Fruit fly (Drosophila melanogaster): ENCODE results near the gene CG5399.

CG5399 gene

DNA sequence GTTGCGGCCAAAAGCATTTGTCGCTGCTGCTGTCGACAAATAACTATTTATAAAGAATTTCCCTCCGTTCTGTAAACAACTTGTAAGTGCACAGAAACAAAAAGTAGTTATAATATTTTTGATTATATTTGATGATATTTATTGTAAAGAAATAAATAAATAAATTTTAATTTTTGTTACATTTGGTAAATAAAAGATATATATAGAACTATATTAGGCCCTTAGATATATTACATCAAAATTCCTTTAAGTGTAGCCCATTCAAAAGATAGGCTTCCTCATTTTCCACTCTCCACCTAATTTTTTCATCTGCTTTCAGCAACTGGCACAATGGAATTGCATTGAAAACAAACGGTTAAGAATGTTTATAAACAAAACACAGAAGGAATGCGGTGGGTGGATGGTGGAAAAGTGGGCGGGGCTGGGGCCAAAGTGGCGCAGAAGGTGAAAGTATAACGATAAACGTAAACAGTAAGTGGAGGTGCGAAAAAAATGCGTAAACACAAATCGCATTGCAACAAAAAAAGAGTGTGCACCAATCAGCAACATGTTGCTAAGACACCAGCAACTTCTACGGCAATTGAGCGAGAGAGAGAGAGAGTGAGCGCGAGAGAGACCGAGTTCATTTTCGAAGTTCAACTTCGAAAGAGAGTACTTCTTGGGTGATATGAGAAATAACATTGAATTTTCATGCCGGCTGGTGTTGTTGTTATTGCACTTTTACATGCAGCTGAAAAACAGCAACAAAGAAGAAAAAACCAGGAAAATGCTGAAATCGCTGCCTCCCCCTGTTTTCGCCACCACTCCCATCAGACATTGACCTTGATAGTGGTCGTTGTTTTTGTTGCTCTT is 30.5 kb upstream of the CG5399 start:
- no peak for TF ChIP-seq svp (GFP tag)
- TF ChIP-seq net (GFP tag; optimal IDR thresholded peaks at IDR 0.05): no peak
- TF ChIP-seq CG6163 (GFP tag; IDR thresholded peaks at IDR 0.05): 0 out of 3 replicates have a peak, but pooled peaks have one; percentile 23
- TF ChIP-seq CG3919 (GFP tag; optimal IDR thresholded peaks at IDR 0.05): no peak
- TF ChIP-seq CG11902 (GFP tag; optimal IDR thresholded peaks at IDR 0.05): no peak
- 0 out of 3 replicates have a peak, but pooled peaks have one; percentile 9 for TF ChIP-seq eg (GFP tag; IDR thresholded peaks at IDR 0.05)
- TF ChIP-seq CG9139 (GFP tag; optimal IDR thresholded peaks at IDR 0.05): no peak
- TF ChIP-seq Ets21C (GFP tag; optimal IDR thresholded peaks at IDR 0.05): no peak
- no peak for TF ChIP-seq spab (GFP tag; optimal IDR thresholded peaks at IDR 0.05)
- no peak for TF ChIP-seq Sox102F (GFP tag; optimal IDR thresholded peaks at IDR 0.05)
- no peak for TF ChIP-seq Eip93F (GFP tag; optimal IDR thresholded peaks at IDR 0.05)
- no peak for TF ChIP-seq fkh (GFP tag; optimal IDR thresholded peaks at IDR 0.05)
- peak; percentile 1 for TF ChIP-seq CG32006 (GFP tag; optimal IDR thresholded peaks at IDR 0.05)
- no peak for TF ChIP-seq topi (GFP tag; optimal IDR thresholded peaks at IDR 0.05)
- no peak for TF ChIP-seq ss (GFP tag; optimal IDR thresholded peaks at IDR 0.05)
- TF ChIP-seq fd59A (GFP tag; optimal IDR thresholded peaks at IDR 0.05): no peak
- no peak for TF ChIP-seq lz (GFP tag; optimal IDR thresholded peaks at IDR 0.05)
- TF ChIP-seq Eip78C (GFP tag): peak; percentile 29

DNA sequence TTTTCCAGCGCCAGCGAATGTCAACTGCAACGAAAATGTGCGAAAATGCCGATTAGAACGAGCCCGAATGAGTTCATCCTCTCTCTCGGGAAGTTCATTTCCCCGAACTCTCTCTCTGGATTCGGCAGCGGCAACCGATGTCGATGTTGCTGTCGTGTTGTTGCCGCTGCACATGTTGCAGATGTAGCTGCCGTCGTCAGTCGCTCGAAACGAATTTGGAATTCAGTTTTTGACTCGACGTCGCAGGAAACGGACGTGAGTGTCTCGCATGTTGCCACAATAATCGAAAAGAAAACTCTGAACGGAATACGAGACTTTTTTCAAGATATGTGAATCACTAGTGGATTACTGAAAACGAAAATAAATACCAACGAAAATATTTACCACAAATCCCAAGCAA is 29.1 kb upstream of the CG5399 start, which contains the start of gene pxb:
Gene pxb, plus strand, starts transcription at position 222 of the 400 bp plus-strand sequence.
- no peak for TF ChIP-seq CG16779 (tag; optimal IDR thresholded peaks at IDR 0.05)
- TF ChIP-seq vri (GFP tag; optimal IDR thresholded peaks at IDR 0.05): peak; percentile 38
- no peak for TF ChIP-seq Gug (GFP tag; IDR thresholded peaks at IDR 0.05)
- TF ChIP-seq Lpt (GFP tag; optimal IDR thresholded peaks at IDR 0.05): no peak
- peak; percentile 17 for TF ChIP-seq esn (GFP tag; optimal IDR thresholded peaks at IDR 0.05)
- TF ChIP-seq CG3919 (GFP tag; optimal IDR thresholded peaks at IDR 0.05): peak; percentile 52
- TF ChIP-seq CG6163 (GFP tag; IDR thresholded peaks at IDR 0.05): peak; percentile 66
- peak; percentile 39 for TF ChIP-seq dsx (GFP tag; optimal IDR thresholded peaks at IDR 0.05; ENCODE audit: poor library complexity, severe bottlenecking)
- peak; percentile 55 for TF ChIP-seq CG15336 (GFP tag; IDR thresholded peaks at IDR 0.05)
- TF ChIP-seq Eip78C (GFP tag): peak; percentile 42
- peak; percentile 27 for TF ChIP-seq svp (GFP tag)
- peak; percentile 61; the same call in 2 of the 3 replicates for TF ChIP-seq eg (GFP tag; IDR thresholded peaks at IDR 0.05)
- peak in 1 of 2 experiments; percentile 2 for TF ChIP-seq ss (GFP tag; optimal IDR thresholded peaks at IDR 0.05)
- TF ChIP-seq CG8119 (GFP tag; IDR thresholded peaks at IDR 0.05): peak; percentile 32; the same call in 1 of the 3 replicates

DNA sequence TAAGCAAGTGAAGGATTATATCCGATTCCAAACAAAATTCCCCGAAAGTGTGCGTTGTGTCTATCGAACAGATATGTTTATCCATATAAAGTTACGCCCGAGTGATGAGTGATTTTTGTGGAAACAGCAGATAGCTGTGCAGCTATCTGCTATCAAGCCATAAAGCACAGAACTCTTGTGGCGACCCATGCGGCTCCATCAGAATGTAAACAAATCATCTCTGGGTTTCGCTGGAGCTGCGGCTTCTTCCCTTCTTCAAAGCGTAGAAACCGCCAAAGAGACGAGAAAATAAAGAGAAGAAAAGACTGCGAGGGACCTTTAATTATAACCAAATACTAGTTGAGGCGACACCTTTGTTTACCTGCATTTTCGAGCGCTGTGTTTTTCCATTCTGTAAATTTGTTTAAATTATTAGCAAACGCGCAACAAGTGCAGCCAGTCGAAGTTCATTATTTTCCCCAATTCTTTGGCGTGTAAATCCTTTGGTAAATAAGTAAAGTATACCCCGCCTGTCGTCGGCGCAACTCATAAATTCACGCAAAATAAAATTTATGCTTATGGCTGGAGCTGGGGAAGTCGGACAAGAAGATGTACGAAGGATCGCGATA is 28.0 kb upstream of the CG5399 start:
- TF ChIP-seq svp (GFP tag) (peak; percentile 57), Hr39 (GFP tag; optimal IDR thresholded peaks at IDR 0.05) (no peak), Smox (GFP tag; optimal IDR thresholded peaks at IDR 0.05) (no peak), fkh (GFP tag; optimal IDR thresholded peaks at IDR 0.05) (peak; percentile 64), CG6276 (GFP tag; optimal IDR thresholded peaks at IDR 0.05) (no peak)

DNA sequence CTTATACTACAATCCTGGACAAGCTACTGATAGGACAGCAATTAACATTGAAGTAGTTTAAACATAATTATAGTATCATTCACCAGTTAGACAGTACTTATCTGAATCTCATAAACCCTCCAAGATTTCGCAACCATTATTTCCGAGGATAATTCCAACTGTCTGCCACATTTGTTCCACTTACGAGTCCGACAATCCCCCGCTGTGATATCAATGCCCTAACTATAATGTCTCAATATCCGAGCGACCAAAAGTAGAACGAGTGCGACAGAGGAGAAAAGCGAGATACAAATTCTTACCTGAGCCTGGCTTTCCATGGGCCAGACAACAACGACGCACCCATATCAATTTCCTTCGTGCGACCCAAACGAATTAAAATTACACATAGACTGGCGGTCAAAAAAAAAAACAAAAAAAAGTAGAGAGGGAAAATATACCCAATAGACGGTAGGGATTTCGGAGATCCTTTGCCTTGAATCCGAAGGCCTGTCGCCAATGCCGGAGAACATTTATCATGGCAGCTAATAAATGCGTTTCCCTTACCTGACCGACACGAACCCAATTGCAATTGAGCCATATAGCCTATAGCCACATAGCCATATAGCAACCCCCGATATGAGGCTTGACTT is 26.1 kb upstream of the CG5399 start:
- no peak for TF ChIP-seq Eip93F (GFP tag; optimal IDR thresholded peaks at IDR 0.05)

DNA sequence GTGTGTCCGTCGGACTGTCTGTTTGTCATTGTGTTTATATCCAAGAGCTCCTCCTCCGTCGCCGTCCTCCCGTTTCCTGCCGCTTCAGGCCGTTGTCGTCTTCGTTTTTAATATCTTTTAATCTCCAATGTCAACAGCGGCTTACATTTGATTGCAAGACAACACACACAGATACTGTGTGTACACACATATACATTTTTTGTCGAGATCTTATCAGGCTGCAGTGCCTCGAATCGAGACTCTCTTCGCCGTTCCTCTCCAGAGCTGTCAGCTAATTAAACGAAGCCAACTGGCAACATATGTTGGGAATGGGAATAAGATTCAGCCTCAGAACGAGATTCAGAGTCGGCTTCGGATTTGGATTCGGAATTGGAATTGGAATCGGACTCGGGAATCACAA is 24.5 kb upstream of the CG5399 start:
- TF ChIP-seq Eip78C (GFP tag) (peak; percentile 59), CG8632 (GFP tag; optimal IDR thresholded peaks at IDR 0.05) (no peak), CG6276 (GFP tag; optimal IDR thresholded peaks at IDR 0.05) (no peak), CG7368 (GFP tag; optimal IDR thresholded peaks at IDR 0.05) (no peak), Eip93F (GFP tag; optimal IDR thresholded peaks at IDR 0.05) (no peak), CG15336 (GFP tag; IDR thresholded peaks at IDR 0.05) (no peak), Blimp-1 (GFP tag; optimal IDR thresholded peaks at IDR 0.05) (peak; percentile 4), eg (GFP tag; IDR thresholded peaks at IDR 0.05) (no peak), CG11762 (GFP tag; optimal IDR thresholded peaks at IDR 0.05; ENCODE audit: insufficient read depth) (no peak), fd59A (GFP tag; optimal IDR thresholded peaks at IDR 0.05) (no peak), Gug (GFP tag; IDR thresholded peaks at IDR 0.05) (no peak), CG10669 (GFP tag; optimal IDR thresholded peaks at IDR 0.05) (no peak), Ets96B (tag; optimal IDR thresholded peaks at IDR 0.05) (no peak), CG16779 (tag; optimal IDR thresholded peaks at IDR 0.05) (no peak), CG6808 (GFP tag; optimal IDR thresholded peaks at IDR 0.05) (no peak), Ets21C (GFP tag; optimal IDR thresholded peaks at IDR 0.05) (no peak), CG11294 (GFP tag; IDR thresholded peaks at IDR 0.05) (no peak), svp (GFP tag) (peak; percentile 64), Sox15 (GFP tag; optimal IDR thresholded peaks at IDR 0.05) (no peak), CG32006 (GFP tag; optimal IDR thresholded peaks at IDR 0.05) (no peak), net (GFP tag; optimal IDR thresholded peaks at IDR 0.05) (peak; percentile 23)
